Worm (Caenorhabditis elegans): ENCODE results near the gene gsp-1.
A peak's percentile ranks its signal among the peaks of the same experiment; 100 is the strongest.

The gsp-1 gene

DNA sequence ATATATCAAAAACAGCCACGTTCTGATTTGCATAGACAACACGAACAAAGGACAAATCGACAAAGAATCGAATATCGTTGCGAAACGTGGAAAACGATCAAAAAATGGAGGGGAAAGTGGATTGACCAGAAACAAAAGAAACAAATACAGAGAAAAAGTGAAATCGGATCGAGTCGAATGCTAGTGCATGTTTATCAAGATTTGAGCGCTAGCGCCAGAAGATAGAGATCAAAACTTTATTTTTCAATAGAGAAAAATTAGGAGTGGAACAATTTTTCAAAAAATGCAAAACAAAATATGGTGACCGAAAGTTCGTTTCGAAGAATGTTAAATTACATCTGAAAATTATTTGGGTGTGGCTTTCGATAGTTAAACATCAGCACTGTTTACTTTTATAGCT, 20.2 kb upstream of the gsp-1 start:
- TF ChIP-seq blmp-1 (tag; optimal IDR thresholded peaks at IDR 0.05; ENCODE audit: insufficient read depth) (peak; percentile 79), nhr-12 (tag; optimal IDR thresholded peaks at IDR 0.05) (no peak)

DNA sequence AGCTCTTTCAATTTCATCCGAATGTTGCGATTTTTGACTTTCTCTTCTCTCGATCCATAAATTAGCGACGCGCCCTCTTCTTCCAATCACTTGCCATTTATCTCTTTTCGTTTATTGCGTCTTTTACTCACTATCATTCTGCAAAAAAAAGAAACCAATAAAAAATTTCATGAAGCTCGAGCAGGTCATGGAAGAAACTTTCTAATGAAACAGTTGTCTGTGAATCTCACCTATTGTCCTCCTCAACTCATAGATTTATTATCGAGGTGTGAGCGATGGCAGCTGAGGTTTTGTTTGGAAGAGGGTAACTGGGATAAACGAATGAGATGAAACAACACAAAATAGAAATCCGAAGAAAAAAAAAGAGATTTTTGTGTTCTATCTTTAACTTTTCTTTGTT, 18.0 kb upstream of the gsp-1 start:
- TF ChIP-seq nhr-21 (tag; optimal IDR thresholded peaks at IDR 0.05), result no peak
- TF ChIP-seq aly-2 (tag; optimal IDR thresholded peaks at IDR 0.05), result no peak
- TF ChIP-seq lin-39 (tag; optimal IDR thresholded peaks at IDR 0.05), result no peak
- no peak for TF ChIP-seq ztf-11 (tag; optimal IDR thresholded peaks at IDR 0.05)
- TF ChIP-seq sma-9 (GFP tag; optimal IDR thresholded peaks at IDR 0.05), result no peak
- TF ChIP-seq sma-9 (tag; optimal IDR thresholded peaks at IDR 0.05), result no peak
- no peak for TF ChIP-seq nhr-25 (tag; optimal IDR thresholded peaks at IDR 0.05)
- TF ChIP-seq sem-4 (tag; optimal IDR thresholded peaks at IDR 0.05), result no peak
- TF ChIP-seq gmeb-1 (tag; optimal IDR thresholded peaks at IDR 0.05), result no peak
- TF ChIP-seq lin-13 (GFP tag; optimal IDR thresholded peaks at IDR 0.05), result no peak
- TF ChIP-seq nhr-6 (tag; optimal IDR thresholded peaks at IDR 0.05), result no peak
- TF ChIP-seq nhr-237 (tag; optimal IDR thresholded peaks at IDR 0.05), result no peak
- TF ChIP-seq nhr-11 (tag; optimal IDR thresholded peaks at IDR 0.05), result no peak
- no peak for TF ChIP-seq lsy-2 (tag; optimal IDR thresholded peaks at IDR 0.05)

DNA sequence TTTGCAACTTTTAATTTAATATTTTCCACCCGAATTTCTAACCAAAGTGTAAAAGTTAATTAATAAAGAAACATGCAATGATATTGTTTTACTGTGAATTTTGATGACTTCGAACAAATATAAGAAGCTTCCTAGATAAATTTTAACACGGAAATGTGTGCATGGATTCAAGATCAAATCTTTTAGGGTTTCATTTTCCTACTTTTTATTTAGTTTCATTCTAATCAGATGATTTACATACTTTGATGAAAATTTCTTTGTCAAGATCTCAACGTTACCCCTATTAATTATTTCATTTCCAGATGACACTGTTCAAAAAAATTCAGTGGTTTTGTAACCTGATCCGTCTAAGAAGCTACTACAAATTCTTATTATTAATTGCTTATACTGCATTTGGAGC, 14.9 kb upstream of the gsp-1 start, which contains the start of gene twk-12:
Gene twk-12, plus strand, starts transcription at position 301 of the 400 bp plus-strand sequence.
- TF ChIP-seq sma-9 (GFP tag; optimal IDR thresholded peaks at IDR 0.05), result no peak
- no peak for TF ChIP-seq sma-9 (tag; optimal IDR thresholded peaks at IDR 0.05)
- no peak for TF ChIP-seq lin-39 (tag; optimal IDR thresholded peaks at IDR 0.05)
- TF ChIP-seq nhr-11 (tag; optimal IDR thresholded peaks at IDR 0.05), result no peak
- no peak for TF ChIP-seq C34F6.9 (tag; optimal IDR thresholded peaks at IDR 0.05)

DNA sequence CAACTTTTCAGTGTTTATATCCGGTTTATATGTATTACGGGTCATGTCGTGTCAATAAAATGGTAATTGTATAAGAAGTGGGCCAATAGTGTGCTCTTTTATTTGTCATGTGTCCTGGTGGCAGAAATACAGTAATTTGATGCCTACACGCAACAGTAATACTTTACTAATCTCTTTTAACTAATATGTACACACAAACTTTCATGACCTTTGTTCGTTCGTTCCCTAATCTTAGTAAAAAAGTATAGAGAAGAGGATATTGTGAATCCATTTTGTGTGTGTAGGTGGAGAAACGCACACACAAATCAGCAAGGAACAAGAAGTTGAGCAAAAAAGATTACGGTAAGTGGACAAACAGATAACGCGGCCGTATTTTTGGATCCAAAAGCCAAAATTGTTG, 11.4 kb upstream of the gsp-1 start:
- TF ChIP-seq snpc-4 (tag; optimal IDR thresholded peaks at IDR 0.05) (no peak), zag-1 (tag; optimal IDR thresholded peaks at IDR 0.05) (no peak), sem-4 (tag; optimal IDR thresholded peaks at IDR 0.05) (no peak), nhr-23 (tag; optimal IDR thresholded peaks at IDR 0.05) (no peak), nhr-6 (tag; optimal IDR thresholded peaks at IDR 0.05) (no peak), unc-55 (GFP tag; optimal IDR thresholded peaks at IDR 0.05) (no peak), nhr-25 (tag; optimal IDR thresholded peaks at IDR 0.05) (no peak), lsy-2 (tag; optimal IDR thresholded peaks at IDR 0.05) (no peak), lin-13 (GFP tag; optimal IDR thresholded peaks at IDR 0.05) (no peak), elt-3 (tag; optimal IDR thresholded peaks at IDR 0.05) (no peak), dmd-4 (tag; optimal IDR thresholded peaks at IDR 0.05) (no peak)

DNA sequence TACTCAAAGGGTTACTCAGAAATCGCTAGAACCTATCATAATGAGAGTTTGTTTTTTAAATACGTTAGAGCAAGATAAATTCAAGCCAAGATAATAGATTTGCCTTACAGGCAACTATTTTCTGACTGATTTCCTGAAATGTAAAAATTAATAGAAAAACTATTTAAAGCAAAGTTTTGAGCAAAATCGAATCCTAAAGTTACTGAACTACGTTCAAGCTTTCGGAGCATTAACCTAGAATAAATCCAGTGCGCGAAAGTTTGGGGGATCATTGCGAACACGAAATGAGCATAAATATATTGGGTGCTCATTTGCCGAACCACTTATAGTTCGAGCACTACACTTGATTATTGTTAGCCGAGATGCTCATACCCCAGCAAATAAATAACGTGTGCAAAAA, 10.6 kb upstream of the gsp-1 start, which contains the start of gene ceh-22:
Gene ceh-22, plus strand, starts transcription at position 301 of the 400 bp plus-strand sequence.
- TF ChIP-seq unc-39 (tag; optimal IDR thresholded peaks at IDR 0.05), result no peak
- no peak for TF ChIP-seq Y55F3AM.14 (GFP tag; optimal IDR thresholded peaks at IDR 0.05)
- no peak for TF ChIP-seq sma-3 (GFP tag; optimal IDR thresholded peaks at IDR 0.05)
- TF ChIP-seq lin-13 (GFP tag; optimal IDR thresholded peaks at IDR 0.05), result no peak
- TF ChIP-seq aly-2 (tag; optimal IDR thresholded peaks at IDR 0.05), result no peak
- no peak for TF ChIP-seq alr-1 (tag; optimal IDR thresholded peaks at IDR 0.05)
- no peak for TF ChIP-seq ZK546.5 (tag; optimal IDR thresholded peaks at IDR 0.05)
- no peak for TF ChIP-seq elt-1 (tag; optimal IDR thresholded peaks at IDR 0.05)
- TF ChIP-seq elt-3 (tag; optimal IDR thresholded peaks at IDR 0.05), result no peak
- no peak for TF ChIP-seq fos-1 (tag; optimal IDR thresholded peaks at IDR 0.05)
- TF ChIP-seq peb-1 (tag; optimal IDR thresholded peaks at IDR 0.05), result no peak
- TF ChIP-seq ama-1 (optimal IDR thresholded peaks at IDR 0.05), result no peak
- no peak for TF ChIP-seq ceh-16 (tag; optimal IDR thresholded peaks at IDR 0.05)
- no peak for TF ChIP-seq nhr-6 (tag; optimal IDR thresholded peaks at IDR 0.05)

DNA sequence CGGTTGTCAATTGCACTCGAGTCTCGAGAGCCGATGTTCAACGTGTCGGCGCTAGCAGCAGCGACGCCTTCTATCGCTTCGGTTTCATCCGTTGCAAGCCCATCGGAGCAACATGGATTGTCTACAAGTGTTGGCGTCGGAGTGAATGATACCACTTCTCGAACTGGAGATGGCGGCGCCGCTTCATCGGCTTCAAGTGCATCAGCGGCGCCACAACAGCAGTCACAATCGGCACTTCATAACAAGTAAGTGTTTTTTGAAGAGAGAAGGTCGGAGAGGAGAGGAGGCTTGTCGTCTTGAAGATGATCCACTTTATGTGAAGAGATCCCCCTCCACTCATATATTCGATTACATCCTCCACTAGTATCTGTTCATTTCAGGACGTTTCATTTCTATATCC, 9.6 kb upstream of the gsp-1 start:
- TF ChIP-seq nhr-23 (tag; optimal IDR thresholded peaks at IDR 0.05) (no peak), F13H6.1 (tag; optimal IDR thresholded peaks at IDR 0.05) (peak; percentile 28)

Data from whole organism, L2 larva.